Fruit fly (Drosophila melanogaster): ENCODE results near the gene CG9737.
A peak's percentile ranks its signal among the peaks of the same experiment; 100 is the strongest.

The CG9737 gene

dm6 chr3R:30208766-30209484, 34.2 kb downstream of the CG9737 start, which contains the start of gene RpS7 (continued):
- TF ChIP-seq CG32006 (GFP tag; optimal IDR thresholded peaks at IDR 0.05) (no peak), fkh (GFP tag; optimal IDR thresholded peaks at IDR 0.05) (peak; percentile 29), CG16779 (tag; optimal IDR thresholded peaks at IDR 0.05) (peak; percentile 70), Lpt (GFP tag; optimal IDR thresholded peaks at IDR 0.05) (no peak), CG9139 (GFP tag; optimal IDR thresholded peaks at IDR 0.05) (peak; percentile 76), spab (GFP tag; optimal IDR thresholded peaks at IDR 0.05) (peak; percentile 50), CG11902 (GFP tag; optimal IDR thresholded peaks at IDR 0.05) (no peak), CG8319 (GFP tag; optimal IDR thresholded peaks at IDR 0.05) (peak; percentile 61), CG8632 (GFP tag; optimal IDR thresholded peaks at IDR 0.05) (peak; percentile 59), svp (GFP tag) (peak; percentile 84), CG11294 (GFP tag; IDR thresholded peaks at IDR 0.05) (no peak), Sox14 (GFP tag; optimal IDR thresholded peaks at IDR 0.05) (peak; percentile 30), CG6163 (GFP tag; IDR thresholded peaks at IDR 0.05) (peak; percentile 69), Eip78C (GFP tag) (peak; percentile 89), CG10631 (GFP tag; optimal IDR thresholded peaks at IDR 0.05) (peak; percentile 56), cyc (GFP tag; optimal IDR thresholded peaks at IDR 0.05) (peak; percentile 42), CG8119 (GFP tag; IDR thresholded peaks at IDR 0.05) (peak; percentile 42; the same call in 2 of the 3 replicates), CG10669 (GFP tag; optimal IDR thresholded peaks at IDR 0.05) (peak; percentile 63), CG15336 (GFP tag; IDR thresholded peaks at IDR 0.05) (no peak; the same call in 1 of the 2 replicates), CG11762 (GFP tag; optimal IDR thresholded peaks at IDR 0.05; ENCODE audit: insufficient read depth) (peak; percentile 43), CG1621 (tag; optimal IDR thresholded peaks at IDR 0.05) (peak; percentile 60), CG6276 (GFP tag; optimal IDR thresholded peaks at IDR 0.05) (peak; percentile 39), salr (GFP tag; optimal IDR thresholded peaks at IDR 0.05) (peak; percentile 8 to 61), fd85E (GFP tag; optimal IDR thresholded peaks at IDR 0.05) (peak; percentile 57), vri (GFP tag; optimal IDR thresholded peaks at IDR 0.05) (peak; percentile 62), Eip93F (GFP tag; optimal IDR thresholded peaks at IDR 0.05) (no peak), topi (GFP tag; optimal IDR thresholded peaks at IDR 0.05) (peak; percentile 73), Hr4 (GFP tag; optimal IDR thresholded peaks at IDR 0.05) (peak; percentile 2), CG6854 (GFP tag; optimal IDR thresholded peaks at IDR 0.05) (peak; percentile 94), dsx (GFP tag; optimal IDR thresholded peaks at IDR 0.05; ENCODE audit: poor library complexity, severe bottlenecking) (peak; percentile 17), CG3919 (GFP tag; optimal IDR thresholded peaks at IDR 0.05) (peak; percentile 80), CG7368 (GFP tag; optimal IDR thresholded peaks at IDR 0.05) (peak; percentile 78), CG6808 (GFP tag; optimal IDR thresholded peaks at IDR 0.05) (peak; percentile 72)

dm6 chr3R:30208011-30208410, 35.1 kb downstream of the CG9737 start:
- TF ChIP-seq Smox (GFP tag; optimal IDR thresholded peaks at IDR 0.05) (no peak), Met (GFP tag; optimal IDR thresholded peaks at IDR 0.05) (no peak), CG16779 (tag; optimal IDR thresholded peaks at IDR 0.05) (no peak), fd59A (GFP tag; optimal IDR thresholded peaks at IDR 0.05) (no peak), Sox14 (GFP tag; optimal IDR thresholded peaks at IDR 0.05) (no peak), Blimp-1 (GFP tag; optimal IDR thresholded peaks at IDR 0.05) (no peak), CG9139 (GFP tag; optimal IDR thresholded peaks at IDR 0.05) (no peak), salr (GFP tag; optimal IDR thresholded peaks at IDR 0.05) (no peak), CG3032 (tag; optimal IDR thresholded peaks at IDR 0.05) (no peak), dsx (GFP tag; optimal IDR thresholded peaks at IDR 0.05; ENCODE audit: poor library complexity, severe bottlenecking) (no peak), OdsH (GFP tag; optimal IDR thresholded peaks at IDR 0.05) (no peak), CG1621 (tag; optimal IDR thresholded peaks at IDR 0.05) (no peak), CG6854 (GFP tag; optimal IDR thresholded peaks at IDR 0.05) (no peak), eg (GFP tag; IDR thresholded peaks at IDR 0.05) (no peak)

Data from whole organism, prepupa.